Fruit fly (Drosophila melanogaster): ENCODE data around the gene CG13999.

The CG13999 gene

dm6 chr2L:5986094-5986493 lies 29.8 kb upstream of the CG13999 start, which contains the start of gene ifc:
ifc (plus strand) TSS chr2L:5986348.
- TF ChIP-seq Nf-YA (GFP tag; IDR thresholded peaks at IDR 0.05) (no peak), amos (GFP tag; IDR thresholded peaks at IDR 0.05; ENCODE audit: partially characterized antibody) (no peak), trh (GFP tag; optimal IDR thresholded peaks at IDR 0.05) (peak; percentile 4), pita (GFP tag; optimal IDR thresholded peaks at IDR 0.05) (no peak), CG11456 (GFP tag; IDR thresholded peaks at IDR 0.05) (no peak), Awh (GFP tag; IDR thresholded peaks at IDR 0.05) (no peak), unc-4 (GFP tag; IDR thresholded peaks at IDR 0.05; ENCODE audit: partially characterized antibody) (no peak), esg (GFP tag; conservative IDR thresholded peaks at IDR 0.05) (no peak), CG16863 (GFP tag; optimal IDR thresholded peaks at IDR 0.05) (peak; percentile 25), sqz (GFP tag; optimal IDR thresholded peaks at IDR 0.05) (no peak), HLH4C (GFP tag; IDR thresholded peaks at IDR 0.05; ENCODE audit: partially characterized antibody) (no peak), CG1603 (tag; optimal IDR thresholded peaks at IDR 0.05) (peak; percentile 91), Neu2 (GFP tag; optimal IDR thresholded peaks at IDR 0.05; ENCODE audit: borderline replicate concordance) (peak; percentile 82), Camta (GFP tag; optimal IDR thresholded peaks at IDR 0.05) (peak; percentile 71), CG9727 (GFP tag; optimal IDR thresholded peaks at IDR 0.05) (peak; percentile 54), toy (GFP tag; IDR thresholded peaks at IDR 0.05) (no peak), CG7987 (GFP tag; optimal IDR thresholded peaks at IDR 0.05) (peak; percentile 6), cas (GFP tag; IDR thresholded peaks at IDR 0.05) (no peak), CG16779 (GFP tag; IDR thresholded peaks at IDR 0.05) (no peak), Fer1 (GFP tag; optimal IDR thresholded peaks at IDR 0.05) (peak; percentile 32), zf30C (GFP tag; optimal IDR thresholded peaks at IDR 0.05) (peak; percentile 8), CG9437 (GFP tag; optimal IDR thresholded peaks at IDR 0.05) (no peak), onecut (GFP tag; IDR thresholded peaks at IDR 0.05) (no peak; the same call in none of the 2 replicates), Tbp (GFP tag; optimal IDR thresholded peaks at IDR 0.05) (no peak), bsh (GFP tag; optimal IDR thresholded peaks at IDR 0.05) (peak in 1 of 2 experiments; percentile 42), Max (GFP tag; optimal IDR thresholded peaks at IDR 0.05) (peak; percentile 50), Dbx (GFP tag; IDR thresholded peaks at IDR 0.05) (no peak), tll (GFP tag; optimal IDR thresholded peaks at IDR 0.05) (no peak), dysf (GFP tag; IDR thresholded peaks at IDR 0.05) (no peak), CG33213 (GFP tag; optimal IDR thresholded peaks at IDR 0.05) (peak; percentile 84), CG8944 (GFP tag; optimal IDR thresholded peaks at IDR 0.05) (peak; percentile 40), twi (tag; optimal IDR thresholded peaks at IDR 0.05) (no peak), CG3838 (GFP tag; optimal IDR thresholded peaks at IDR 0.05) (no peak), CG6765 (GFP tag; optimal IDR thresholded peaks at IDR 0.05) (no peak), dati (GFP tag; IDR thresholded peaks at IDR 0.05) (no peak), CG8765 (GFP tag; IDR thresholded peaks at IDR 0.05) (no peak), mld (GFP tag; IDR thresholded peaks at IDR 0.05; ENCODE audit: partially characterized antibody) (no peak), D19A (tag; optimal IDR thresholded peaks at IDR 0.05) (peak; percentile 34), CG9215 (GFP tag; IDR thresholded peaks at IDR 0.05) (no peak), ato (GFP tag; IDR thresholded peaks at IDR 0.05; ENCODE audit: partially characterized antibody) (no peak), gcm2 (GFP tag; optimal IDR thresholded peaks at IDR 0.05) (no peak), HLH3B (GFP tag; IDR thresholded peaks at IDR 0.05) (no peak), gsb (GFP tag; IDR thresholded peaks at IDR 0.05) (no peak), HLH54F (GFP tag; optimal IDR thresholded peaks at IDR 0.05) (peak; percentile 65), Ets65A (GFP tag) (peak; percentile 95), pb (GFP tag; optimal IDR thresholded peaks at IDR 0.05) (peak; percentile 9), CG3281 (GFP tag; optimal IDR thresholded peaks at IDR 0.05) (peak; percentile 50), sr (GFP tag; IDR thresholded peaks at IDR 0.05) (no peak), hkb (optimal IDR thresholded peaks at IDR 0.05) (peak; percentile 79), hkb (GFP tag; IDR thresholded peaks at IDR 0.05) (no peak), repo (GFP tag; optimal IDR thresholded peaks at IDR 0.05) (peak; percentile 14), CG10274 (GFP tag; optimal IDR thresholded peaks at IDR 0.05) (no peak), CG4404 (GFP tag; IDR thresholded peaks at IDR 0.05) (no peak)
